Worm (Caenorhabditis elegans): ENCODE results near the gene ttr-17.
A peak's percentile ranks its signal among the peaks of the same experiment; 100 is the strongest.

The ttr-17 gene

DNA sequence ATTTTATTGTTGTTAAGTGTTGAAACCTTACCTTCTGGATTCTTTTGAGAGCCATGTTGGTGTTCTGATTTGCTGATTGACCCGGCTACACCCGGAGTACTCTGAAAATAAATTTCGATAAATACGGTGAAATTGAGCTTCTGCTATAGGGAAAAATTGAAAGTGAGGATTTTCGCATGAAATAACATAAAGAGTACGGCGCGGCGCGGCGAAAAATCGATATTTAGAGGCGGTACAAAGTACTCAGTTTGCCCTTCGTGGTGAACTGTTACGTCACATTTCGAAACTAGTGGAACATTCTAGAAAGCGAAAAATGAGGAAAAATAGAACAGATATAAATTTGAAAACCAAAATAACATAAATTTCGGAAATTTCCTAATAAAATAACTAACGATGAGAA is 15.3 kb upstream of the ttr-17 start, which contains the start of gene let-70:
let-70 (minus strand) TSS at position 101 of the 400 bp plus-strand sequence.
- TF ChIP-seq dve-1 (tag; optimal IDR thresholded peaks at IDR 0.05) (no peak), che-1 (tag; optimal IDR thresholded peaks at IDR 0.05) (no peak), elt-2 (tag; optimal IDR thresholded peaks at IDR 0.05) (no peak), pat-9 (tag; optimal IDR thresholded peaks at IDR 0.05) (no peak), pros-1 (tag; optimal IDR thresholded peaks at IDR 0.05) (no peak), unc-55 (GFP tag; optimal IDR thresholded peaks at IDR 0.05) (no peak), ttx-3 (tag; optimal IDR thresholded peaks at IDR 0.05) (no peak), tbx-2 (tag; optimal IDR thresholded peaks at IDR 0.05) (no peak), dmd-4 (tag; optimal IDR thresholded peaks at IDR 0.05; ENCODE audit: borderline replicate concordance) (no peak), madf-2 (tag; optimal IDR thresholded peaks at IDR 0.05) (no peak)

DNA sequence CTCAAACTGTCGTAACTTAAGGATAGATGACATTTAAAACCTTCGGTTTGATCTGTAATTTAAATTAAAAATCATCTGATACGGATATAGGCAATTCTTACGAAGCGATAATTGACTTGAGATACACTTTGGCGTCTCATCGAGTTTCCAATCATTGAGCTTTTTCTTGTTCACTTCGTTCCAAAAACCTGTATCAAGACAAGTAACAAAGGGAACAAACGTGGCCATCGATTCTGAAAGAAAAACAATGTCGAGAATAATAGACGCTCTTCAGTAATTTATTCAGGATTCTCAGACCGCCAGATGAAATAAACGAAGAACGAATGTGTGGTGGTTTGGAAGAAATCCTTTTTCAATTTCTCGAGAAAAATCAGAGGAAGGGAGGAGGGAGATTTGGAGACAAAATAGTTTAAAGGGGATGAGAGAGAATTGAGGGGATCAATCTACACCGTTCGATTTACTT is 14.0 kb upstream of the ttr-17 start, which contains the start of gene atg-7:
atg-7 (minus strand) TSS at position 233 of the 463 bp plus-strand sequence.
- TF ChIP-seq ama-1 (optimal IDR thresholded peaks at IDR 0.05) (peak; percentile 26), K02D7.2 (tag; optimal IDR thresholded peaks at IDR 0.05) (no peak)

DNA sequence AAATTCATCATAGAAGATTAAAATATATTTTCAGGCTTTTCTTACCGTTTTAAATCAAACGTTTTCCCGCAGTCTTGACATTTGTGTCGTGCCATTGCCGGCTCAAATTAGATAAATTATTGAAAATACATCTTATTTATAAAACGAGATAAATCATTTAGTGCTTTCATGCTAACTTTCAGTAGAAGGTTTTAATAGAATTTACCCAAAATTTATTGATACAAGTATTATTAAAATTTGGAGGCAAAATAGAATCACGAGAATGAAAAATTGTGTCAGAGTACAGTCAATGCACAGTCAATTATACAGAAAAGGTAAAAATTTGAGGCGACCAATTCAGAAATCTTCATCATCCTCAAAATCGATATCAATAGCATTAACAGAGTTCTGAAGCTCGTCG is 11.7 kb upstream of the ttr-17 start, which contains the start of gene Y5F2A.4:
Y5F2A.4 (minus strand) TSS at position 101 of the 400 bp plus-strand sequence.
- TF ChIP-seq hlh-8 (tag; optimal IDR thresholded peaks at IDR 0.05) (no peak), unc-42 (tag; optimal IDR thresholded peaks at IDR 0.05) (no peak), pag-3 (tag; optimal IDR thresholded peaks at IDR 0.05; ENCODE audit: borderline replicate concordance) (no peak), pha-4 (tag; optimal IDR thresholded peaks at IDR 0.05) (no peak)

DNA sequence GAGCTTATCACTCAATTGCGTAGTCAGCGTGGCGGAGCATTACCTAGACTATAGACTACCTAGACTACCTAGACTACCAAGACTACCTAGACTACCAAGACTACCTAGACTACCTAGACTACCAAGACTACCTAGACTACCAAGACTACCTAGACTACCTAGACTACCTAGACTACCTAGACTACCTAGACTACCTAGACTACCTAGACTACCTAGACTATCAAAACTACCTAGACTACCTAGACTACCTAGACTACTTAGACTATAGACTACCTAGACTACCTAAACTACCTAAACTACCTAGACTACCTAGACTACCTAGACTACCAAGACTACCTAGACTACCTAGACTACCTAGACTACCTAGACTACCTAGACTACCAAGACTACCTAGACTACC is 4.1 kb upstream of the ttr-17 start:
- TF ChIP-seq madf-2 (tag; optimal IDR thresholded peaks at IDR 0.05), result peak; percentile 57
- TF ChIP-seq ztf-16 (tag; optimal IDR thresholded peaks at IDR 0.05), result peak; percentile 29
- TF ChIP-seq che-1 (tag; optimal IDR thresholded peaks at IDR 0.05), result peak; percentile 45
- TF ChIP-seq hlh-13 (GFP tag; optimal IDR thresholded peaks at IDR 0.05), result peak; percentile 72
- TF ChIP-seq npax-4 (tag; optimal IDR thresholded peaks at IDR 0.05), result peak; percentile 30
- peak; percentile 42 for TF ChIP-seq pat-9 (tag; optimal IDR thresholded peaks at IDR 0.05)
- peak; percentile 70 for TF ChIP-seq dmd-4 (tag; optimal IDR thresholded peaks at IDR 0.05; ENCODE audit: borderline replicate concordance)
- peak; percentile 46 for TF ChIP-seq lin-11 (tag; optimal IDR thresholded peaks at IDR 0.05)

DNA sequence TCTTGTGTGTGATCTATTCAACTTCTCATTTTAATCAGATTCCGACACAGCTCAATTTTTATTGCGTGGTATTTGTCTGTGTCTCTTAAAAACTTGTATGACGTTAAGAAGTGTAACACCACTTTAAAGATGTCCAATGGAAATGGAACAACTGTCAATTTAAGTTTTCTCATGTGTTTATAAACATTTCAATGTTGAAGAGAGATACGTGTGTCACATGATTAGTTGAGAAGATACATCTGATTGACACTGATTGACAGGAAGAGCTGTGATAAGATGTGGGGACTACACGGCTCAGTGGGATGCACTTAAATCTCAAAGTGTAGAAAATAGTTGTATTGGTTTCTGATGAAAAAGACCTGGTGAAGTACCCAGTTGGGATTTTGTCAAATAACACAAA is 1.5 kb upstream of the ttr-17 start:
- TF ChIP-seq pag-3 (tag; optimal IDR thresholded peaks at IDR 0.05; ENCODE audit: borderline replicate concordance) (no peak), hlh-30 (tag; optimal IDR thresholded peaks at IDR 0.05; ENCODE audit: insufficient read depth) (peak; percentile 55), ceh-24 (tag; optimal IDR thresholded peaks at IDR 0.05) (no peak), rnt-1 (tag; optimal IDR thresholded peaks at IDR 0.05) (peak; percentile 81), pax-1 (tag; optimal IDR thresholded peaks at IDR 0.05) (no peak), odd-2 (tag; optimal IDR thresholded peaks at IDR 0.05) (no peak), ama-1 (optimal IDR thresholded peaks at IDR 0.05) (no peak), nfya-1 (tag; optimal IDR thresholded peaks at IDR 0.05) (peak; percentile 47), ceh-14 (tag; optimal IDR thresholded peaks at IDR 0.05) (no peak), lim-6 (tag; optimal IDR thresholded peaks at IDR 0.05) (no peak), fax-1 (tag; optimal IDR thresholded peaks at IDR 0.05) (no peak), zip-5 (tag; optimal IDR thresholded peaks at IDR 0.05) (no peak), ceh-18 (tag; optimal IDR thresholded peaks at IDR 0.05) (peak; percentile 68), unc-55 (GFP tag; optimal IDR thresholded peaks at IDR 0.05) (peak; percentile 100), T23F11.4 (GFP tag; optimal IDR thresholded peaks at IDR 0.05) (no peak), ceh-31 (tag; optimal IDR thresholded peaks at IDR 0.05) (no peak), tbx-2 (tag; optimal IDR thresholded peaks at IDR 0.05) (no peak)

All from whole organism, late embryonic.